Fruit fly (Drosophila melanogaster): ENCODE data around the gene Osi10b.

dm6 chr3R:6221681-6222080 is 44.3 kb upstream of the Osi10b start, which contains the start of gene Osi4:
- no peak for TF ChIP-seq pad (GFP tag; optimal IDR thresholded peaks at IDR 0.05)
- no peak for TF ChIP-seq ovo (GFP tag; optimal IDR thresholded peaks at IDR 0.05)
- no peak for TF ChIP-seq kay (GFP tag; ENCODE audit: borderline replicate concordance)
